Comparison of ENCODE assay signal across 3 worm cellular contexts in genomic region chrIII:5902558-5902957, ce11.
TF ChIP-seq lines count a peak whose summit lies in the region.

No protein-coding gene starts in this region.

TF ChIP-seq in whole organism, L1 larva, 84 proteins besides CTCF, POLR2A, EP300 and RAD21:
- no peak for TF ChIP-seq Y116A8C.19 (tag; optimal IDR thresholded peaks at IDR 0.05; lab: Kevin White, UChicago; ENCODE audit: borderline replicate concordance)
- peak; percentile 54 for TF ChIP-seq lin-14 (GFP tag; optimal IDR thresholded peaks at IDR 0.05; lab: Kevin White, UChicago)

TF ChIP-seq in whole organism, late embryonic, 69 proteins besides CTCF, POLR2A, EP300 and RAD21:
- no peak for TF ChIP-seq odd-2 (tag; optimal IDR thresholded peaks at IDR 0.05; lab: Kevin White, UChicago)
- TF ChIP-seq unc-42 (tag; optimal IDR thresholded peaks at IDR 0.05; lab: Kevin White, UChicago) = peak; percentile 80
- no peak for TF ChIP-seq sox-2 (GFP tag; IDR thresholded peaks at IDR 0.05; lab: Robert Waterston, UW)
- no peak for TF ChIP-seq hlh-6 (tag; optimal IDR thresholded peaks at IDR 0.05; lab: Kevin White, UChicago)

TF ChIP-seq in whole organism, mixed stage, embryonic, 35 proteins besides CTCF, POLR2A, EP300 and RAD21:
- TF ChIP-seq bed-3 (GFP tag; optimal IDR thresholded peaks at IDR 0.05; lab: Kevin White, UChicago) = no peak
- TF ChIP-seq ces-1 (GFP tag; optimal IDR thresholded peaks at IDR 0.05; lab: Kevin White, UChicago) = peak; percentile 82
- TF ChIP-seq nhr-28 (tag; optimal IDR thresholded peaks at IDR 0.05; lab: Kevin White, UChicago) = no peak
